Fruit fly (Drosophila melanogaster): ENCODE data around the gene Gss1.
A peak's percentile ranks its signal among the peaks of the same experiment; 100 is the strongest.

Gss1 gene

dm6 chrX:17872310-17872709, 17.0 kb upstream of the Gss1 start:
- TF ChIP-seq gl (tag; optimal IDR thresholded peaks at IDR 0.05), result no peak
- TF ChIP-seq CG14655 (GFP tag; optimal IDR thresholded peaks at IDR 0.05), result no peak
- no peak for TF ChIP-seq EcR (GFP tag; optimal IDR thresholded peaks at IDR 0.05)
- no peak for TF ChIP-seq Pif1B (GFP tag; optimal IDR thresholded peaks at IDR 0.05)
- TF ChIP-seq CG15710 (tag; optimal IDR thresholded peaks at IDR 0.05), result no peak
- TF ChIP-seq CG12605 (GFP tag; IDR thresholded peaks at IDR 0.05), result no peak
- TF ChIP-seq fd96Ca (GFP tag; IDR thresholded peaks at IDR 0.05), result no peak
- no peak for TF ChIP-seq Ets98B (GFP tag; IDR thresholded peaks at IDR 0.05)
- TF ChIP-seq CG17806 (tag; optimal IDR thresholded peaks at IDR 0.05), result no peak

DNA sequence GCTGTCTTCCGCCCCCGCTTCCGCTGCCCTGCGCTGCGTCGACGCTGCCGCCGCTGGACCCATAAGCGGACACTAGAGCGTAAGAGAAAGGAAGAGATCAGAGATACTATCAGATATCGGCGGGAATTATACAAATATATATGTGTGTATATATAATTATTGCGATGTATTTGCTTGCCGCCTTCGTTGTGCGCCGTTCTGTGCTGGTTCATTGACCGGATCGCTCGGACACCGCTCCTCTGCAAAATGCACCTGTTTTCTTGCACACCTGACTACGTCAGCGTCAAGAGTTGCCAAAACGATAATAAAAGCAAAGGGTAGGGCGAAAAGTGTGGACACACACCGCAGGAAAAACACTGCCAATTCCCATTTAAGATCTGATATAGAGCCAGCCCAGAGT, 16.0 kb upstream of the Gss1 start:
- TF ChIP-seq EcR (GFP tag; optimal IDR thresholded peaks at IDR 0.05) (peak; percentile 73), CG8301 (tag; optimal IDR thresholded peaks at IDR 0.05) (no peak), CG13204 (GFP tag; optimal IDR thresholded peaks at IDR 0.05) (no peak)

DNA sequence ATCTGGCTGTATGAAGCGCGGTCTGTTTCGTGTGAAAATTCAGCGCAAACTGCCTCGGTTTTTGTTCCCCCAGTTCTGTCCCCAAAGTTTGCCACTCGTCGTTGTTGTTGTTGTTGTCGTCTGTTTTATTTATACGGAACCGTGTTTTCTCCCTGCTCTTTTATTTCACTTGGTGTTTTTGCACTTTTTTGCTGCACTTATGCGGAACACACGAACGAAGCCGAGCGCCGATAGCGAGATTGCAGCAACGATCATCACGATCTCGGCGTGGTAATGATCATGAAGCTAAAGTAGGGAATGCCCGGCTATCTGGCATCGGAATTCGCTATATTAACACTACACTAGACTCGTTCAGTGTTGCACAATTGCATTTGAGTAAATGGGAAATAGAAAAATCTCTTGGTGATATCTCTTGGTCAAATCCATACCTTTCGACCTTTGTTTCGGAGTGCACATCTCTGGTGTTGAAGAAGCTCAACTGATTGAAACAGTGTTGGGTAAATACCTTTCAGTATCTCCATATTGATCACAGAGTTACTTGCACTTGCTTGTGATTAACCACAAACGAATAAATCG, 14.2 kb upstream of the Gss1 start:
- TF ChIP-seq CG32121 (GFP tag; IDR thresholded peaks at IDR 0.05) (no peak), CG8301 (tag; optimal IDR thresholded peaks at IDR 0.05) (peak; percentile 7), EcR (GFP tag; optimal IDR thresholded peaks at IDR 0.05) (peak; percentile 42), fd96Ca (GFP tag; IDR thresholded peaks at IDR 0.05) (0 out of 3 replicates have a peak, but pooled peaks have one; percentile 18), CG9948 (tag; optimal IDR thresholded peaks at IDR 0.05) (no peak), gl (tag; optimal IDR thresholded peaks at IDR 0.05) (peak; percentile 62), CG12605 (GFP tag; IDR thresholded peaks at IDR 0.05) (peak; percentile 70), Snoo (tag; optimal IDR thresholded peaks at IDR 0.05) (peak; percentile 32), CG8159 (tag; optimal IDR thresholded peaks at IDR 0.05) (peak; percentile 1), CG4496 (GFP tag; IDR thresholded peaks at IDR 0.05) (peak; percentile 63; the same call in 1 of the 3 replicates), CG13204 (GFP tag; optimal IDR thresholded peaks at IDR 0.05) (no peak), CG15710 (tag; optimal IDR thresholded peaks at IDR 0.05) (peak; percentile 7), CG14655 (GFP tag; optimal IDR thresholded peaks at IDR 0.05) (peak; percentile 55), Pif1A (GFP tag; optimal IDR thresholded peaks at IDR 0.05) (peak; percentile 30)

dm6 chrX:17875695-17876094, 13.7 kb upstream of the Gss1 start:
- no peak for TF ChIP-seq CG32121 (GFP tag; IDR thresholded peaks at IDR 0.05)
- TF ChIP-seq CG13204 (GFP tag; optimal IDR thresholded peaks at IDR 0.05), result no peak
- TF ChIP-seq rn (GFP tag; IDR thresholded peaks at IDR 0.05), result no peak
- no peak for TF ChIP-seq Ets98B (GFP tag; IDR thresholded peaks at IDR 0.05)
- TF ChIP-seq CG8159 (tag; optimal IDR thresholded peaks at IDR 0.05), result no peak
- TF ChIP-seq fd96Ca (GFP tag; IDR thresholded peaks at IDR 0.05), result no peak
- TF ChIP-seq D1 (tag; optimal IDR thresholded peaks at IDR 0.05), result no peak

dm6 chrX:17876518-17876917, 12.8 kb upstream of the Gss1 start:
- TF ChIP-seq fd96Ca (GFP tag; IDR thresholded peaks at IDR 0.05) (no peak), Ets98B (GFP tag; IDR thresholded peaks at IDR 0.05) (no peak), CG15710 (tag; optimal IDR thresholded peaks at IDR 0.05) (no peak), CG13204 (GFP tag; optimal IDR thresholded peaks at IDR 0.05) (no peak), D1 (tag; optimal IDR thresholded peaks at IDR 0.05) (no peak), CG10348 (GFP tag; IDR thresholded peaks at IDR 0.05) (no peak), gl (tag; optimal IDR thresholded peaks at IDR 0.05) (no peak), CG8159 (tag; optimal IDR thresholded peaks at IDR 0.05) (no peak), CG4496 (GFP tag; IDR thresholded peaks at IDR 0.05) (no peak), CG17806 (tag; optimal IDR thresholded peaks at IDR 0.05) (no peak), Pif1A (GFP tag; optimal IDR thresholded peaks at IDR 0.05) (no peak), CG32121 (GFP tag; IDR thresholded peaks at IDR 0.05) (no peak), CG9948 (tag; optimal IDR thresholded peaks at IDR 0.05) (no peak), CG8301 (tag; optimal IDR thresholded peaks at IDR 0.05) (no peak)

- no peak for TF ChIP-seq CG14655 (GFP tag; optimal IDR thresholded peaks at IDR 0.05)
- no peak for TF ChIP-seq gl (tag; optimal IDR thresholded peaks at IDR 0.05)
- TF ChIP-seq CG4496 (GFP tag; IDR thresholded peaks at IDR 0.05), result 0 out of 3 replicates have a peak, but pooled peaks have one; percentile 26
- no peak for TF ChIP-seq CG9948 (tag; optimal IDR thresholded peaks at IDR 0.05)
These were observed 11.4 kb upstream of the Gss1 start for dm6 chrX:17877974-17878373.

- TF ChIP-seq D1 (tag; optimal IDR thresholded peaks at IDR 0.05) (no peak), Snoo (tag; optimal IDR thresholded peaks at IDR 0.05) (peak; percentile 17), CG14655 (GFP tag; optimal IDR thresholded peaks at IDR 0.05) (no peak), CG8301 (tag; optimal IDR thresholded peaks at IDR 0.05) (no peak), Ets98B (GFP tag; IDR thresholded peaks at IDR 0.05) (peak; percentile 73), CG15710 (tag; optimal IDR thresholded peaks at IDR 0.05) (no peak), CG10348 (GFP tag; IDR thresholded peaks at IDR 0.05) (no peak), gl (tag; optimal IDR thresholded peaks at IDR 0.05) (peak; percentile 59), EcR (GFP tag; optimal IDR thresholded peaks at IDR 0.05) (peak; percentile 98), CG9948 (tag; optimal IDR thresholded peaks at IDR 0.05) (no peak), CG8159 (tag; optimal IDR thresholded peaks at IDR 0.05) (no peak), CG13204 (GFP tag; optimal IDR thresholded peaks at IDR 0.05) (peak; percentile 50), CG34367 (tag; optimal IDR thresholded peaks at IDR 0.05) (peak; percentile 31), CG17806 (tag; optimal IDR thresholded peaks at IDR 0.05) (no peak), CG12605 (GFP tag; IDR thresholded peaks at IDR 0.05) (peak; percentile 83), CG32121 (GFP tag; IDR thresholded peaks at IDR 0.05) (peak; percentile 40; the same call in 1 of the 2 replicates), CG4496 (GFP tag; IDR thresholded peaks at IDR 0.05) (peak; percentile 80), fd96Ca (GFP tag; IDR thresholded peaks at IDR 0.05) (peak; percentile 38; the same call in 1 of the 3 replicates), rn (GFP tag; IDR thresholded peaks at IDR 0.05) (0 out of 2 replicates have a peak, but pooled peaks have one; percentile 8), Pif1B (GFP tag; optimal IDR thresholded peaks at IDR 0.05) (no peak), Pif1A (GFP tag; optimal IDR thresholded peaks at IDR 0.05) (peak; percentile 5)
These were observed 10.7 kb upstream of the Gss1 start for dm6 chrX:17878632-17879033.

Measured in whole organism, pupa.